Worm (Caenorhabditis elegans) whole organism, L4 larva: ENCODE data around the gene T10G3.4.

Source experiments
- R02D3.7 ChIP-seq: fragments of 150-350 bp; sonication (generic microtip); optimal IDR thresholded peaks from 3 replicates; lab custom pipeline; 2014; ENCODE audit warnings: missing biosample characterization, missing genetic modification characterization
- T20F7.1 ChIP-seq: fragments of 200-800 bp; sonication (Bioruptor generic); optimal IDR thresholded peaks from 2 replicates; lab custom pipeline; 2018; ENCODE audit warnings: mild to moderate bottlenecking, missing genetic modification characterization, missing compliant biosample characterization
- Y105C5A.15 ChIP-seq: fragments of 200-800 bp; sonication (Bioruptor generic); IDR thresholded peaks from 2 replicates; pipeline ENCODE4 v1.3.6; 2022; ENCODE audit warnings: missing genetic modification characterization, missing compliant biosample characterization
- Y48G9A.11 ChIP-seq: fragments of 200-800 bp; sonication (Bioruptor generic); IDR thresholded peaks from 2 replicates; pipeline ENCODE4 v1.3.6; 2022; ENCODE audit warnings: missing genetic modification reagents, missing genetic modification characterization, missing compliant biosample characterization
- ama-1 ChIP-seq: fragments of 150-350 bp; optimal IDR thresholded peaks from 2 replicates; lab custom pipeline; 2014; ENCODE audit warnings: inconsistent platforms, mixed read lengths
- arid-1 ChIP-seq: fragments of 200-800 bp; sonication (Bioruptor generic); conservative IDR thresholded peaks from 2 replicates; pipeline ENCODE4 v1.3.6; 2022; ENCODE audit warnings: missing genetic modification reagents, missing genetic modification characterization, missing compliant biosample characterization
- ceh-44 ChIP-seq: fragments of 200-800 bp; sonication (Bioruptor generic); IDR thresholded peaks from 2 replicates; pipeline ENCODE4 v1.3.6; 2022; ENCODE audit warnings: missing genetic modification reagents, missing genetic modification characterization, missing compliant biosample characterization
- ces-1 ChIP-seq: fragments of 150-350 bp; sonication (generic microtip); optimal IDR thresholded peaks from 4 replicates; lab custom pipeline; 2014; ENCODE audit warnings: missing biosample characterization, missing genetic modification reagents, missing genetic modification characterization
- daf-16 ChIP-seq, 3 experiments: sonication (generic microtip); optimal IDR thresholded peaks; 2 replicates each; lab custom pipeline; 2016 to 2017; ENCODE audit warnings: missing genetic modification characterization in 3 of 3, missing genetic modification reagents in 3 of 3, mild to moderate bottlenecking in 2 of 3, missing compliant biosample characterization in 2 of 3, missing biosample characterization in 1 of 3, moderate library complexity in 1 of 3
- dve-1 ChIP-seq: sonication (generic microtip); optimal IDR thresholded peaks from 2 replicates; lab custom pipeline; 2017; ENCODE audit warnings: antibody characterized with exemption, mild to moderate bottlenecking, missing genetic modification characterization, missing compliant biosample characterization; ENCODE audit not compliant: insufficient read depth
- hif-1 ChIP-seq, 2 experiments: sonication (generic microtip); optimal IDR thresholded peaks; 2 replicates each; lab custom pipeline; 2016 to 2017; ENCODE audit warnings: missing compliant biosample characterization in 2 of 2, missing genetic modification characterization in 2 of 2, missing genetic modification reagents in 2 of 2, missing genotype in 2 of 2, mild to moderate bottlenecking in 1 of 2
- hlh-11 ChIP-seq: fragments of 200-800 bp; sonication (Bioruptor generic); optimal IDR thresholded peaks from 2 replicates; lab custom pipeline; 2018; ENCODE audit warnings: mild to moderate bottlenecking, missing genetic modification characterization, missing compliant biosample characterization
- hlh-30 ChIP-seq: sonication (generic microtip); optimal IDR thresholded peaks from 2 replicates; lab custom pipeline; 2017; ENCODE audit warnings: antibody characterized with exemption, mild to moderate bottlenecking, missing genetic modification characterization, missing compliant biosample characterization; ENCODE audit not compliant: insufficient read depth
- hmg-1.1 ChIP-seq: fragments of 200-800 bp; sonication (Bioruptor generic); IDR thresholded peaks from 2 replicates; pipeline ENCODE4 v1.3.6; 2022; ENCODE audit warnings: missing genetic modification reagents, missing genetic modification characterization, missing compliant biosample characterization
- jun-1 ChIP-seq: fragments of 150-350 bp; optimal IDR thresholded peaks from 2 replicates; lab custom pipeline; 2014; ENCODE audit warnings: missing biosample characterization, missing genetic modification reagents, missing genetic modification characterization
- lin-13 ChIP-seq: fragments of 150-350 bp; optimal IDR thresholded peaks from 2 replicates; lab custom pipeline; 2014; ENCODE audit warnings: missing biosample characterization, missing genetic modification reagents, missing genetic modification characterization
- madf-5 ChIP-seq, 2 experiments: fragments of 200-800 bp; sonication (Bioruptor generic); IDR thresholded peaks; 2 replicates each; pipeline ENCODE4 v1.3.6; 2022; ENCODE audit warnings: missing compliant biosample characterization in 2 of 2, missing genetic modification characterization in 2 of 2
- mdl-1 ChIP-seq, 2 experiments: fragments of 150-350 bp in 1 of 2; sonication (generic microtip) in 1 of 2; optimal IDR thresholded peaks; 2 replicates each; lab custom pipeline; 2014 to 2017; ENCODE audit warnings: missing biosample characterization in 2 of 2, missing genetic modification characterization in 2 of 2
- mep-1 ChIP-seq: fragments of 150-350 bp; sonication (generic microtip); optimal IDR thresholded peaks from 3 replicates; lab custom pipeline; 2014; ENCODE audit warnings: missing biosample characterization, missing genetic modification characterization
- mes-2 ChIP-seq: sonication (generic microtip); optimal IDR thresholded peaks from 2 replicates; lab custom pipeline; 2016; ENCODE audit warnings: missing genotype, mild to moderate bottlenecking, missing genetic modification characterization, missing compliant biosample characterization; ENCODE audit not compliant: poor library complexity, severe bottlenecking
- nhr-111 ChIP-seq: fragments of 200-800 bp; sonication (Bioruptor generic); optimal IDR thresholded peaks from 2 replicates; lab custom pipeline; 2018; ENCODE audit warnings: mild to moderate bottlenecking, missing genetic modification characterization, missing compliant biosample characterization
- nhr-25 ChIP-seq: sonication (generic microtip); optimal IDR thresholded peaks from 2 replicates; lab custom pipeline; 2017; ENCODE audit warnings: missing genetic modification characterization, mild to moderate bottlenecking, missing compliant biosample characterization, antibody characterized with exemption, moderate library complexity, borderline replicate concordance; ENCODE audit not compliant: insufficient read depth
- nhr-28 ChIP-seq: fragments of 150-350 bp; optimal IDR thresholded peaks from 2 replicates; lab custom pipeline; 2014; ENCODE audit warnings: missing biosample characterization, missing genetic modification characterization
- nhr-6 ChIP-seq: fragments of 150-350 bp; optimal IDR thresholded peaks from 2 replicates; lab custom pipeline; 2014; ENCODE audit warnings: missing biosample characterization, missing genetic modification characterization
- pqm-1 ChIP-seq: sonication (generic microtip); optimal IDR thresholded peaks from 2 replicates; lab custom pipeline; 2017; ENCODE audit warnings: missing biosample characterization, missing genetic modification characterization
- sdz-12 ChIP-seq: fragments of 200-800 bp; sonication (Bioruptor generic); optimal IDR thresholded peaks from 2 replicates; lab custom pipeline; 2018; ENCODE audit warnings: mild to moderate bottlenecking, missing genetic modification characterization, missing compliant biosample characterization
- set-16 ChIP-seq: fragments of 200-800 bp; sonication (Bioruptor generic); IDR thresholded peaks from 2 replicates; pipeline ENCODE4 v1.3.6; 2022; ENCODE audit warnings: missing genetic modification reagents, missing genetic modification characterization, missing compliant biosample characterization
- tag-97 ChIP-seq: fragments of 200-800 bp; sonication (Bioruptor generic); IDR thresholded peaks from 2 replicates; pipeline ENCODE4 v1.3.6; 2022; ENCODE audit warnings: missing genetic modification characterization, missing compliant biosample characterization
- unc-130 ChIP-seq: sonication (generic microtip); optimal IDR thresholded peaks from 2 replicates; lab custom pipeline; 2016; ENCODE audit warnings: missing genetic modification reagents, missing genetic modification characterization, missing compliant biosample characterization
- unc-62 ChIP-seq, 3 experiments: fragments of 150-350 bp in 1 of 3; sonication (generic microtip); optimal IDR thresholded peaks in 2 of 3; peaks in 1 of 3; 1 replicate in 1 of 3; 2 replicates in 2 of 3; lab custom pipeline; 2014 to 2017; ENCODE audit warnings: missing biosample characterization in 3 of 3, missing genetic modification characterization in 3 of 3, missing genetic modification reagents in 3 of 3, missing genotype in 1 of 3
- zip-2 ChIP-seq: fragments of 150-350 bp; optimal IDR thresholded peaks from 2 replicates; lab custom pipeline; 2014; ENCODE audit warnings: missing biosample characterization, missing genetic modification characterization
- ztf-11 ChIP-seq: fragments of 150-350 bp; optimal IDR thresholded peaks from 2 replicates; lab custom pipeline; 2014; ENCODE audit warnings: missing biosample characterization, missing genetic modification characterization
- ztf-7 ChIP-seq: fragments of 150-350 bp; optimal IDR thresholded peaks from 2 replicates; lab custom pipeline; 2014; ENCODE audit warnings: missing biosample characterization, missing genetic modification characterization

The T10G3.4 gene

ce11 chrV:13455448-13455847, 28.8 kb downstream of the T10G3.4 start, which contains the start of gene lurp-3:
Gene lurp-3, plus strand, starts transcription at chrV:13455748.
- TF ChIP-seq R02D3.7 (tag; lab: Kevin White, UChicago) = no peak
- no peak for TF ChIP-seq set-16 (GFP tag; lab: Robert Waterston, UW)
- no peak for TF ChIP-seq jun-1
- no peak for TF ChIP-seq ztf-11 (tag; lab: Kevin White, UChicago)
- no peak for TF ChIP-seq Y48G9A.11 (GFP tag; lab: Robert Waterston, UW)
- no peak for TF ChIP-seq hif-1 (tag; optimal IDR thresholded peaks at IDR 0.05; lab: Kevin White, UChicago)
- TF ChIP-seq madf-5 (GFP tag; IDR thresholded peaks at IDR 0.05; lab: Robert Waterston, UW) = no peak
- TF ChIP-seq ztf-7 (tag; lab: Kevin White, UChicago) = no peak
- TF ChIP-seq tag-97 (GFP tag; lab: Robert Waterston, UW) = no peak
- TF ChIP-seq hlh-11 (tag; lab: Kevin White, UChicago) = no peak

ce11 chrV:13453334-13453733, 30.9 kb downstream of the T10G3.4 start, which contains the start of gene lurp-2:
Gene lurp-2, plus strand, starts transcription at chrV:13453634.
- TF ChIP-seq ces-1 = no peak
- TF ChIP-seq unc-130 (GFP tag; lab: Kevin White, UChicago) = no peak
- no peak for TF ChIP-seq T20F7.1 (GFP tag; lab: Kevin White, UChicago)
- TF ChIP-seq daf-16 (GFP tag; optimal IDR thresholded peaks at IDR 0.05; lab: Kevin White, UChicago) = no peak
- no peak for TF ChIP-seq daf-16 (tag; optimal IDR thresholded peaks at IDR 0.05; lab: Kevin White, UChicago)
- TF ChIP-seq sdz-12 (GFP tag; lab: Kevin White, UChicago) = no peak
- no peak for TF ChIP-seq arid-1 (GFP tag; lab: Robert Waterston, UW)
- TF ChIP-seq hif-1 (tag; optimal IDR thresholded peaks at IDR 0.05; lab: Kevin White, UChicago) = no peak
- no peak for TF ChIP-seq Y105C5A.15 (GFP tag; lab: Robert Waterston, UW)
- TF ChIP-seq mes-2 (tag; lab: Kevin White, UChicago) = no peak
- no peak for TF ChIP-seq ama-1 (lab: Kevin White, UChicago)
- TF ChIP-seq mdl-1 (tag; optimal IDR thresholded peaks at IDR 0.05; lab: Kevin White, UChicago) = no peak
- TF ChIP-seq nhr-111 (GFP tag; lab: Kevin White, UChicago) = no peak
- TF ChIP-seq nhr-25 (tag; lab: Kevin White, UChicago) = no peak
- no peak for TF ChIP-seq ceh-44
- TF ChIP-seq zip-2 (tag; lab: Kevin White, UChicago) = no peak
- TF ChIP-seq hmg-1.1 (GFP tag; lab: Robert Waterston, UW) = no peak

ce11 chrV:13445229-13445949, 38.9 kb downstream of the T10G3.4 start, which contains the start of gene Y2H9A.4:
Gene Y2H9A.4, plus strand, starts transcription at chrV:13445899.
- TF ChIP-seq daf-16 (GFP tag; optimal IDR thresholded peaks at IDR 0.05; lab: Kevin White, UChicago) = no peak
- TF ChIP-seq daf-16 (tag; optimal IDR thresholded peaks at IDR 0.05; lab: Kevin White, UChicago) = peak; percentile 93
- peak; percentile 36 for TF ChIP-seq dve-1 (tag; lab: Kevin White, UChicago)
- TF ChIP-seq mep-1 (tag; lab: Kevin White, UChicago) = no peak
- TF ChIP-seq unc-62 (GFP tag; optimal IDR thresholded peaks at IDR 0.05 in 1 of 2; lab: Kevin White, UChicago) = peak in 1 of 2 experiments; percentile 94
- no peak for TF ChIP-seq unc-62 (tag; optimal IDR thresholded peaks at IDR 0.05; lab: Kevin White, UChicago)
- peak; percentile 29 for TF ChIP-seq nhr-6 (tag; lab: Kevin White, UChicago)
- no peak for TF ChIP-seq hlh-11 (tag; lab: Kevin White, UChicago)
- no peak for TF ChIP-seq ztf-7 (tag; lab: Kevin White, UChicago)
- no peak for TF ChIP-seq mes-2 (tag; lab: Kevin White, UChicago)
- TF ChIP-seq tag-97 (GFP tag; lab: Robert Waterston, UW) = no peak
- no peak for TF ChIP-seq lin-13
- peak; percentile 84 for TF ChIP-seq nhr-28 (tag; lab: Kevin White, UChicago)
- no peak for TF ChIP-seq hlh-30 (tag; lab: Kevin White, UChicago)
- TF ChIP-seq pqm-1 (tag; lab: Kevin White, UChicago) = peak; percentile 37
